Fruit fly (Drosophila melanogaster) whole organism, embryonic: Measurements from ENCODE around the gene asl.

Experiments
- Atf3 ChIP-seq: fragments of 200-800 bp; sonication (Bioruptor generic); optimal IDR thresholded peaks from 3 replicates; lab custom pipeline; 2016; ENCODE audit warnings: missing biosample characterization, missing genetic modification characterization
- Atf6 ChIP-seq: fragments of 200-800 bp; sonication (Bioruptor generic); IDR thresholded peaks from 2 replicates; pipeline ENCODE4 v1.3.6; 2022; ENCODE audit warnings: missing biosample characterization, missing genetic modification characterization
- B-H1 ChIP-seq: fragments of 200-800 bp; sonication (Bioruptor generic); IDR thresholded peaks from 3 replicates; pipeline ENCODE4 v1.3.6; 2022; ENCODE audit warnings: missing biosample characterization, missing genetic modification characterization
- CG10147 ChIP-seq: fragments of 200-800 bp; sonication (Bioruptor generic); optimal IDR thresholded peaks from 2 replicates; lab custom pipeline; 2019; ENCODE audit warnings: missing biosample characterization, mild to moderate bottlenecking, missing genetic modification characterization, moderate library complexity
- CG10274 ChIP-seq: fragments of 200-800 bp; sonication (Bioruptor generic); optimal IDR thresholded peaks from 3 replicates; lab custom pipeline; 2017; ENCODE audit warnings: missing biosample characterization, mild to moderate bottlenecking, missing genetic modification characterization
- CG10321 ChIP-seq: fragments of 200-800 bp; sonication (Bioruptor generic); IDR thresholded peaks from 2 replicates; pipeline ENCODE4 v1.3.6; 2022; ENCODE audit warnings: missing biosample characterization, missing genetic modification characterization
- CG11398 ChIP-seq: fragments of 200-800 bp; sonication (Bioruptor generic); optimal IDR thresholded peaks from 2 replicates; lab custom pipeline; 2016; ENCODE audit warnings: missing biosample characterization, missing genetic modification characterization
- CG11504 ChIP-seq: fragments of 200-800 bp; sonication (Bioruptor generic); optimal IDR thresholded peaks from 3 replicates; lab custom pipeline; 2019; ENCODE audit warnings: missing biosample characterization, mild to moderate bottlenecking, missing genetic modification characterization, moderate library complexity
- CG11723 ChIP-seq: fragments of 200-800 bp; sonication (Bioruptor generic); optimal IDR thresholded peaks from 2 replicates; lab custom pipeline; 2017; ENCODE audit warnings: missing biosample characterization, mild to moderate bottlenecking, missing genetic modification characterization
- CG12104 ChIP-seq: fragments of 200-800 bp; sonication (Bioruptor generic); optimal IDR thresholded peaks from 3 replicates; lab custom pipeline; 2016; ENCODE audit warnings: missing biosample characterization, missing genetic modification characterization
- CG13287 ChIP-seq: fragments of 200-800 bp; sonication (Bioruptor generic); IDR thresholded peaks from 2 replicates; pipeline ENCODE4 v1.3.6; 2022; ENCODE audit warnings: missing biosample characterization, missing genetic modification characterization; ENCODE audit not compliant: partially characterized antibody
- CG17328 ChIP-seq: fragments of 200-800 bp; sonication (Bioruptor generic); IDR thresholded peaks from 2 replicates; pipeline ENCODE4 v1.3.6; 2022; ENCODE audit warnings: missing biosample characterization, missing genetic modification characterization
- CG2875 ChIP-seq: fragments of 200-800 bp; sonication (Bioruptor generic); optimal IDR thresholded peaks from 2 replicates; lab custom pipeline; 2017; ENCODE audit warnings: missing biosample characterization, mild to moderate bottlenecking, missing genetic modification characterization, missing genetic modification reagents
- CG32532 ChIP-seq: fragments of 200-800 bp; sonication (Bioruptor generic); IDR thresholded peaks from 2 replicates; pipeline ENCODE4 v1.3.6; 2022; ENCODE audit warnings: missing biosample characterization, missing genetic modification characterization
- CG32767 ChIP-seq: fragments of 200-800 bp; sonication (Bioruptor generic); IDR thresholded peaks from 2 replicates; pipeline ENCODE4 v1.3.6; 2022; ENCODE audit warnings: missing biosample characterization, missing genetic modification characterization
- CG34422 ChIP-seq: fragments of 200-800 bp; sonication (Bioruptor generic); IDR thresholded peaks from 3 replicates; pipeline ENCODE4 v1.3.6; 2022; ENCODE audit warnings: missing biosample characterization, missing genetic modification characterization
- CG5953 ChIP-seq: fragments of 200-800 bp; sonication (Bioruptor generic); IDR thresholded peaks from 2 replicates; pipeline ENCODE4 v1.3.6; 2022; ENCODE audit warnings: missing biosample characterization, missing genetic modification characterization
- CG6175 ChIP-seq: fragments of 200-800 bp; sonication (Bioruptor generic); IDR thresholded peaks from 3 replicates; pipeline ENCODE4 v1.3.6; 2022; ENCODE audit warnings: missing biosample characterization, missing genetic modification characterization
- CG6689 ChIP-seq: fragments of 200-800 bp; sonication (Bioruptor generic); IDR thresholded peaks from 2 replicates; pipeline ENCODE4 v1.3.6; 2022; ENCODE audit warnings: missing biosample characterization, missing genetic modification characterization
- CG7928 ChIP-seq: fragments of 200-800 bp; sonication (Bioruptor generic); optimal IDR thresholded peaks from 2 replicates; lab custom pipeline; 2017; ENCODE audit warnings: missing biosample characterization, mild to moderate bottlenecking, missing genetic modification characterization
- CG8281 ChIP-seq: fragments of 200-800 bp; sonication (Bioruptor generic); optimal IDR thresholded peaks from 2 replicates; lab custom pipeline; 2018; ENCODE audit warnings: missing biosample characterization, mild to moderate bottlenecking, missing genetic modification characterization, moderate library complexity
- CG8944 ChIP-seq: fragments of 200-800 bp; sonication (Bioruptor generic); optimal IDR thresholded peaks from 3 replicates; lab custom pipeline; 2016; ENCODE audit warnings: missing biosample characterization, missing genetic modification characterization
- CG9609 ChIP-seq: fragments of 200-800 bp; sonication (Bioruptor generic); optimal IDR thresholded peaks from 3 replicates; lab custom pipeline; 2016; ENCODE audit warnings: missing biosample characterization, missing genetic modification characterization
- D19B ChIP-seq: fragments of 200-800 bp; sonication (Bioruptor generic); optimal IDR thresholded peaks from 2 replicates; lab custom pipeline; 2017; ENCODE audit warnings: missing biosample characterization, mild to moderate bottlenecking, missing genetic modification characterization
- Deaf1 ChIP-seq: fragments of 200-800 bp; optimal IDR thresholded peaks from 3 replicates; lab custom pipeline; 2019; ENCODE audit warnings: missing biosample characterization, mild to moderate bottlenecking, missing genetic modification characterization, moderate library complexity
- Drgx ChIP-seq: fragments of 200-800 bp; sonication (Bioruptor generic); IDR thresholded peaks from 2 replicates; pipeline ENCODE4 v1.3.6; 2022; ENCODE audit warnings: missing biosample characterization, missing genetic modification characterization
- GATAe ChIP-seq: fragments of 200-800 bp; sonication (Bioruptor generic); conservative IDR thresholded peaks from 2 replicates; pipeline ENCODE4 v1.3.6; 2022; ENCODE audit warnings: missing biosample characterization, missing genetic modification characterization
- HmgZ ChIP-seq: fragments of 200-800 bp; sonication (Bioruptor generic); optimal IDR thresholded peaks from 2 replicates; lab custom pipeline; 2018; ENCODE audit warnings: missing biosample characterization, mild to moderate bottlenecking, missing genetic modification characterization
- Lhr ChIP-seq: fragments of 200-800 bp; sonication (Bioruptor generic); optimal IDR thresholded peaks from 3 replicates; lab custom pipeline; 2017; ENCODE audit warnings: mild to moderate bottlenecking, missing biosample characterization, missing genetic modification reagents, missing genetic modification characterization
- Neu2 ChIP-seq: fragments of 200-800 bp; sonication (Bioruptor generic); optimal IDR thresholded peaks from 3 replicates; lab custom pipeline; 2016; ENCODE audit warnings: missing biosample characterization, missing genetic modification characterization, borderline replicate concordance
- Nf-YC ChIP-seq: fragments of 200-800 bp; optimal IDR thresholded peaks from 3 replicates; lab custom pipeline; 2019; ENCODE audit warnings: missing biosample characterization, mild to moderate bottlenecking, missing genetic modification characterization, moderate library complexity
- NfI ChIP-seq: fragments of 200-800 bp; sonication (Bioruptor generic); optimal IDR thresholded peaks from 3 replicates; lab custom pipeline; 2018; ENCODE audit warnings: missing biosample characterization, mild to moderate bottlenecking, missing genetic modification characterization, moderate library complexity
- Poxn ChIP-seq: fragments of 200-800 bp; sonication (Bioruptor generic); IDR thresholded peaks from 2 replicates; pipeline ENCODE4 v1.3.6; 2022; ENCODE audit warnings: missing biosample characterization, missing genetic modification characterization
- Rx ChIP-seq: fragments of 200-800 bp; sonication (Bioruptor generic); IDR thresholded peaks from 2 replicates; pipeline ENCODE4 v1.3.6; 2022; ENCODE audit warnings: missing biosample characterization, missing genetic modification characterization
- Side ChIP-seq: fragments of 200-800 bp; sonication (Bioruptor generic); optimal IDR thresholded peaks from 2 replicates; lab custom pipeline; 2016; ENCODE audit warnings: missing biosample characterization, missing genetic modification characterization
- ash1 ChIP-seq: fragments of 200-800 bp; sonication (Bioruptor generic); optimal IDR thresholded peaks from 2 replicates; lab custom pipeline; 2018; ENCODE audit warnings: missing biosample characterization, mild to moderate bottlenecking, missing genetic modification characterization
- ci ChIP-seq: fragments of 200-800 bp; sonication (Bioruptor generic); IDR thresholded peaks from 3 replicates; pipeline ENCODE4 v1.3.6; 2022; ENCODE audit warnings: missing biosample characterization, missing genetic modification characterization
- dimm ChIP-seq: fragments of 200-800 bp; sonication (Bioruptor generic); IDR thresholded peaks from 2 replicates; pipeline ENCODE4 v1.3.6; 2022; ENCODE audit warnings: missing biosample characterization, missing genetic modification characterization
- dm ChIP-seq: fragments of 200-800 bp; sonication (Bioruptor generic); optimal IDR thresholded peaks from 3 replicates; lab custom pipeline; 2016; ENCODE audit warnings: missing biosample characterization, missing genetic modification characterization
- eve ChIP-seq, 2 experiments: fragments of >200 bp; optimal IDR thresholded peaks; 2 replicates each; lab custom pipeline; 2017; ENCODE audit warnings: missing biosample characterization in 2 of 2, missing genetic modification characterization in 2 of 2
- gce ChIP-seq: fragments of 200-800 bp; sonication (Bioruptor generic); IDR thresholded peaks from 3 replicates; pipeline ENCODE4 v1.3.6; 2022; ENCODE audit warnings: missing biosample characterization, missing genetic modification characterization
- h ChIP-seq: fragments of >200 bp; optimal IDR thresholded peaks from 2 replicates; lab custom pipeline; 2017
- hbn ChIP-seq: fragments of 200-800 bp; sonication (Bioruptor generic); IDR thresholded peaks from 2 replicates; pipeline ENCODE4 v1.3.6; 2022; ENCODE audit warnings: missing biosample characterization, missing genetic modification characterization; ENCODE audit not compliant: partially characterized antibody
- jigr1 ChIP-seq: fragments of 200-800 bp; sonication (Bioruptor generic); IDR thresholded peaks from 3 replicates; pipeline ENCODE4 v1.3.6; 2022; ENCODE audit warnings: missing biosample characterization, missing genetic modification characterization
- lilli ChIP-seq: fragments of 200-800 bp; sonication (Bioruptor generic); optimal IDR thresholded peaks from 3 replicates; lab custom pipeline; 2016; ENCODE audit warnings: missing biosample characterization, missing genetic modification characterization
- row ChIP-seq: fragments of 200-800 bp; sonication (Bioruptor generic); IDR thresholded peaks from 3 replicates; pipeline ENCODE4 v1.3.6; 2022; ENCODE audit warnings: missing biosample characterization, missing genetic modification characterization
- scrt ChIP-seq: fragments of 200-800 bp; sonication (Bioruptor generic); optimal IDR thresholded peaks from 2 replicates; lab custom pipeline; 2018; ENCODE audit warnings: missing biosample characterization, mild to moderate bottlenecking, missing genetic modification characterization, moderate library complexity
- slbo ChIP-seq: fragments of 200-800 bp; sonication (Bioruptor generic); IDR thresholded peaks from 2 replicates; pipeline ENCODE4 v1.3.6; 2022; ENCODE audit warnings: missing biosample characterization, missing genetic modification characterization
- slou ChIP-seq: fragments of 200-800 bp; sonication (Bioruptor generic); optimal IDR thresholded peaks from 3 replicates; lab custom pipeline; 2016; ENCODE audit warnings: missing biosample characterization, missing genetic modification characterization
- slp2 ChIP-seq: fragments of 200-800 bp; sonication (Bioruptor generic); optimal IDR thresholded peaks from 2 replicates; lab custom pipeline; 2016; ENCODE audit warnings: missing biosample characterization, missing genetic modification characterization
- ssp ChIP-seq: fragments of 200-800 bp; sonication (Bioruptor generic); IDR thresholded peaks from 2 replicates; pipeline ENCODE4 v1.3.6; 2022; ENCODE audit warnings: missing biosample characterization, missing genetic modification characterization
- ttk ChIP-seq: fragments of 200-800 bp; sonication (Bioruptor generic); IDR thresholded peaks from 2 replicates; pipeline ENCODE4 v2.1.2; 2022; ENCODE audit warnings: missing biosample characterization, missing genetic modification characterization
- wdn ChIP-seq: fragments of 200-800 bp; sonication (Bioruptor generic); IDR thresholded peaks from 2 replicates; pipeline ENCODE4 v1.3.6; 2022; ENCODE audit warnings: missing biosample characterization, missing genetic modification characterization

Gene asl

dm6 chr3R:5606477-5606876 is at the start of gene asl (continued):
- TF ChIP-seq Neu2 (GFP tag; lab: Kevin White, UChicago) (no peak), CG10274 (GFP tag; lab: Kevin White, UChicago) (no peak), Side (GFP tag; lab: Kevin White, UChicago) (peak; percentile 23), D19B (GFP tag; lab: Kevin White, UChicago) (no peak), slou (GFP tag; lab: Kevin White, UChicago) (no peak), CG32767 (0 out of 2 replicates have a peak, but pooled peaks have one; percentile 43), gce (GFP tag; lab: Robert Waterston, UW) (0 out of 3 replicates have a peak, but pooled peaks have one; percentile 50), slbo (GFP tag; lab: Robert Waterston, UW) (peak; percentile 62), CG8281 (tag; lab: Kevin White, UChicago) (no peak), CG7928 (no peak), Lhr (GFP tag; lab: Kevin White, UChicago) (peak; percentile 59), CG5953 (peak; percentile 58; the same call in 1 of the 2 replicates), h (lab: Kevin White, UChicago) (no peak), Atf6 (GFP tag; lab: Robert Waterston, UW) (peak; percentile 56), CG13287 (GFP tag; lab: Robert Waterston, UW) (peak; percentile 19; the same call in 1 of the 2 replicates), GATAe (GFP tag; lab: Robert Waterston, UW) (no peak), Nf-YC (tag; lab: Kevin White, UChicago) (peak; percentile 68), HmgZ (tag; lab: Kevin White, UChicago) (peak; percentile 76), NfI (GFP tag; lab: Kevin White, UChicago) (peak; percentile 71), Deaf1 (tag; lab: Kevin White, UChicago) (peak; percentile 47), CG11723 (peak; percentile 15), eve (GFP tag; optimal IDR thresholded peaks at IDR 0.05; lab: Kevin White, UChicago) (no peak), CG10321 (GFP tag; lab: Robert Waterston, UW) (no peak), row (GFP tag; lab: Robert Waterston, UW) (peak; percentile 87), CG8944 (GFP tag; lab: Kevin White, UChicago) (peak; percentile 33), ash1 (GFP tag; lab: Kevin White, UChicago) (no peak), hbn (GFP tag; lab: Robert Waterston, UW) (no peak), CG11398 (GFP tag; lab: Kevin White, UChicago) (no peak), CG32532 (GFP tag; lab: Robert Waterston, UW) (peak; percentile 76), Poxn (GFP tag; lab: Robert Waterston, UW) (no peak), jigr1 (GFP tag; lab: Robert Waterston, UW) (no peak), Rx (GFP tag; lab: Robert Waterston, UW) (peak; percentile 51), B-H1 (GFP tag; lab: Robert Waterston, UW) (no peak), Atf3 (GFP tag; lab: Kevin White, UChicago) (no peak), CG9609 (GFP tag; lab: Kevin White, UChicago) (peak; percentile 11), slp2 (GFP tag; lab: Kevin White, UChicago) (no peak), ssp (GFP tag; lab: Robert Waterston, UW) (peak; percentile 96), Drgx (peak; percentile 34; the same call in 1 of the 2 replicates), CG34422 (GFP tag; lab: Robert Waterston, UW) (peak; percentile 64; the same call in 1 of the 3 replicates), CG17328 (GFP tag; lab: Robert Waterston, UW) (peak; percentile 57), ci (GFP tag; lab: Robert Waterston, UW) (0 out of 3 replicates have a peak, but pooled peaks have one; percentile 44), wdn (GFP tag; lab: Robert Waterston, UW) (no peak), CG11504 (tag; lab: Kevin White, UChicago) (no peak), CG6689 (GFP tag; lab: Robert Waterston, UW) (peak; percentile 67), CG10147 (GFP tag; lab: Kevin White, UChicago) (peak; percentile 27), ttk (GFP tag; lab: Robert Waterston, UW) (no peak), scrt (GFP tag; lab: Kevin White, UChicago) (no peak), dm (peak; percentile 31), dimm (GFP tag; lab: Robert Waterston, UW) (no peak), lilli (peak; percentile 76), CG2875 (GFP tag; lab: Kevin White, UChicago) (peak; percentile 11), CG6175 (no peak), CG12104 (GFP tag; lab: Kevin White, UChicago) (peak; percentile 40)
